Worm (Caenorhabditis elegans) whole organism, L4/young adult: Measurements from ENCODE around the gene nhr-163.

Source experiments
- W03F9.2 ChIP-seq: fragments of 150-350 bp; optimal IDR thresholded peaks from 2 replicates; lab custom pipeline; 2014; ENCODE audit warnings: missing biosample characterization, missing genetic modification characterization
- dao-5 ChIP-seq: sonication (generic microtip); optimal IDR thresholded peaks from 2 replicates; lab custom pipeline; 2016; ENCODE audit warnings: missing genotype, missing genetic modification characterization, moderate library complexity, missing compliant biosample characterization
- him-1 ChIP-seq: sonication (generic microtip); optimal IDR thresholded peaks from 2 replicates; lab custom pipeline; 2016; ENCODE audit warnings: missing genotype, missing genetic modification reagents, missing genetic modification characterization, missing compliant biosample characterization

- no peak for TF ChIP-seq him-1 (tag; lab: Kevin White, UChicago)
- no peak for TF ChIP-seq W03F9.2 (tag; lab: Kevin White, UChicago)
- TF ChIP-seq dao-5 (tag; lab: Kevin White, UChicago) = no peak
Observed at ce11 chrV:6934212-6934611, 51.6 kb downstream of the nhr-163 start, which contains the start of gene lipl-6.
